Worm (Caenorhabditis elegans): ENCODE measurements around the gene R09E10.5.

Gene R09E10.5

DNA sequence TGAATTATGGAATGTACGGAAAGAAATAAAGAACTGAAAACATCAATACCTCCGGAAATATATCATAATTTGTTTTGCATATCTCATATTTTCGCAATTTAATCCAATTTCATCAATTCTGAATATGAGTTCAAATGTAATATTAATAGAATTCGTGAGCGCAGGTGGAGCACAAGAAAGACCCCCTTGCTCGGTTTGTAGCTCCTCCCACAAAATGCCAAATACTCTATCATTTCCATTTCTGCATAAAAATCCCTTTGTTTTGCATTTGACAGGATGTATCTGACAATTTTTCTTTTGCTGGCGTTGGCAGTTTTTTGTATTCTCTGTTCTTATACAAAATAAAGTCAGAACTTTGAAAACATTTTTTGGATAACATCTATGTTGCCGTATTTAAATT, 27.1 kb downstream of the R09E10.5 start:
- TF ChIP-seq tab-1 (GFP tag; IDR thresholded peaks at IDR 0.05) (no peak), ztf-29 (GFP tag; IDR thresholded peaks at IDR 0.05) (no peak), med-1 (GFP tag; optimal IDR thresholded peaks at IDR 0.05; ENCODE audit: insufficient read depth) (no peak), ztf-23 (GFP tag; IDR thresholded peaks at IDR 0.05) (no peak), T22C8.4 (GFP tag; IDR thresholded peaks at IDR 0.05) (no peak), ref-1 (GFP tag; conservative IDR thresholded peaks at IDR 0.05) (no peak), cog-1 (tag; optimal IDR thresholded peaks at IDR 0.05) (no peak), flt-1 (GFP tag; IDR thresholded peaks at IDR 0.05) (no peak), klf-2 (GFP tag; conservative IDR thresholded peaks at IDR 0.05) (no peak)

DNA sequence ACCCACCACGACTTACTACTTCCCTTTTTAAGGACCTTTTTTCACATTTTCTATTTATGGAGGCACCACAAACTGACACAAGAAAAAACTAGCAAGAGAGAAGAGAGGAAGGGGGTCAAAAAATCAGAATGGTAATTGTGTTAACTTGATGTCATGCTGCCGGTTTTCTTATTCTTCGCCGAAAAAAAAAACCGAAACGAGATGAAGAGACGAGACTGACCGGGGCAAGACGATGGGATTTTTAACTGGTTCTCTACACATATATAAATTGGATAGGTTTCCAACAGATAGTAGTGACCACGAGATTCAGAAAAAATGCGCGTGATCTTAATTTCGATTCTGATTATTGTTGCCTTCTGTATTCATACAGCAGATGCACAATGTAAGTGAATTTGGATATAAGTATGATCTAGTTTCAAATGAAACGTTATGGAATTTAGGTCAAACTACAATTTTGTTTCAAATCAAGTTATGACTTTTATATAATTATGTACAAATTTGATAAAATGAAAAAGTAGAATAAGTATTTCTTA, 28.3 kb downstream of the R09E10.5 start, which contains the start of gene Y43C5A.3:
Y43C5A.3 (plus strand) TSS at position 256 of the 533 bp plus-strand sequence.
- TF ChIP-seq T22C8.4 (GFP tag; IDR thresholded peaks at IDR 0.05): no peak
- TF ChIP-seq klf-2 (GFP tag; conservative IDR thresholded peaks at IDR 0.05): no peak
- no peak for TF ChIP-seq cog-1 (tag; optimal IDR thresholded peaks at IDR 0.05)
- TF ChIP-seq ztf-29 (GFP tag; IDR thresholded peaks at IDR 0.05): no peak
- TF ChIP-seq tab-1 (GFP tag; IDR thresholded peaks at IDR 0.05): no peak
- TF ChIP-seq ref-1 (GFP tag; conservative IDR thresholded peaks at IDR 0.05): no peak

DNA sequence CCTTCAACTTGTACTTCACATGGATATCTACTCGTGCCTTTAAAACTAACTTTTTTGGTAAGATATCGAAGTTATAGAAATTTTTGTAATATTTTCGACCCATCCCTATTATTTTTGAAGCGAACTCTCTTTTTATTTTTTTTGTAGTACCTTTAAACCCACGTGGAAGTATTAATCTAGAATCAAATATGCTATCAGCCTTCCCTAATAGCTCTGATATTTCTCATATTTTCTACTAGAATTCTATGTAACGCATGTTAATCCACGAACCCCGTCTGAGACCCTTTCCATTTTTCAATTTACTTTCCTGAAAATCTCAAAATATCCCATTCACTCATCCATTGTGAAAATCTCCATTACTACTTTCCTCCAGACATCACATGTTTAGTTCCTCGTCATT, 28.7 kb downstream of the R09E10.5 start:
- TF ChIP-seq klf-2 (GFP tag; conservative IDR thresholded peaks at IDR 0.05) (no peak), T22C8.4 (GFP tag; IDR thresholded peaks at IDR 0.05) (no peak), med-1 (GFP tag; optimal IDR thresholded peaks at IDR 0.05; ENCODE audit: insufficient read depth) (no peak), ztf-23 (GFP tag; IDR thresholded peaks at IDR 0.05) (no peak), cog-1 (tag; optimal IDR thresholded peaks at IDR 0.05) (no peak), tab-1 (GFP tag; IDR thresholded peaks at IDR 0.05) (no peak), ref-1 (GFP tag; conservative IDR thresholded peaks at IDR 0.05) (no peak), ztf-29 (GFP tag; IDR thresholded peaks at IDR 0.05) (no peak), flt-1 (GFP tag; IDR thresholded peaks at IDR 0.05) (no peak)

DNA sequence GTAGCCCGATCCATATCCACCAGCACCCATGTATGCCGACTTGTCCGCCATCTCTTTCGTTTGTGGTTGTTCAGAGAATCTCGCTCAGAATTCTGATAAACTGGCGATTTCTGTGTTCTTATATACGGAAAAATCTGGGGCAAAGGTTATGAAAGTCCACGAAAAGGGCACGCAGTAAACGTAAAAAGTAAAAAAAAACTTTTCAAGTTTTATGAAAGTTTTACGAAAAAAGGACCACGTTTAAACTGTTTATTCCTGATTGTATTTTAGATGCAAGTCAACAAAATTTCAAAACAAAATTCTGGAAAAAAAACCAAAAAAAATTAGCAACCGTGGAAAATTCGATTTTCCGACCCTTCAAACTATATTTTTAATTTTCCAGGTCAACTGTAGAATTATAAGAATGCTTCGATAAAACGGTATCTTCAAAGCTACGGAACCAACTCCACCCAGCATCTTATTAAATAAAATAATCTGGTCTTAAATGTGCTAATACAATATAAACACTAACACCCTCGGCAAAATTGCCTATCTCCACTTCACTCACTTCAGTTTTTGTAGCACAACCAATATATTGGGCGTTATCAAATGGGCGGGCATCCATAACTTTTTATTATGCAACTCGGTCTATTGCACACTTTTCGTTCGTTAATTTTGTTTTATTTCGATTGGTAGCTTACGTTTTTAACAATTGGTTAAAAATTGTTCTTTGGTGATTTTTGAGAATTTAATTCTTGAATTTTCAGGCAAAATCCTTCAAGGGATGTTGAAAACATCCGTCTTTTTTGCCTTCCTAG, 32.8 kb downstream of the R09E10.5 start, which contains the start of the genes nspd-7 and Y43C5A.2:
nspd-7 (minus strand) TSS at position 51 of the 797 bp plus-strand sequence.
Y43C5A.2 (plus strand) TSS at position 747 of the 797 bp plus-strand sequence.
- TF ChIP-seq flt-1 (GFP tag; IDR thresholded peaks at IDR 0.05) (no peak), T22C8.4 (GFP tag; IDR thresholded peaks at IDR 0.05) (no peak), cog-1 (tag; optimal IDR thresholded peaks at IDR 0.05) (no peak), ref-1 (GFP tag; conservative IDR thresholded peaks at IDR 0.05) (no peak), ztf-23 (GFP tag; IDR thresholded peaks at IDR 0.05) (no peak), ztf-29 (GFP tag; IDR thresholded peaks at IDR 0.05) (no peak), klf-2 (GFP tag; conservative IDR thresholded peaks at IDR 0.05) (no peak), tab-1 (GFP tag; IDR thresholded peaks at IDR 0.05) (no peak), med-1 (GFP tag; optimal IDR thresholded peaks at IDR 0.05; ENCODE audit: insufficient read depth) (no peak)

DNA sequence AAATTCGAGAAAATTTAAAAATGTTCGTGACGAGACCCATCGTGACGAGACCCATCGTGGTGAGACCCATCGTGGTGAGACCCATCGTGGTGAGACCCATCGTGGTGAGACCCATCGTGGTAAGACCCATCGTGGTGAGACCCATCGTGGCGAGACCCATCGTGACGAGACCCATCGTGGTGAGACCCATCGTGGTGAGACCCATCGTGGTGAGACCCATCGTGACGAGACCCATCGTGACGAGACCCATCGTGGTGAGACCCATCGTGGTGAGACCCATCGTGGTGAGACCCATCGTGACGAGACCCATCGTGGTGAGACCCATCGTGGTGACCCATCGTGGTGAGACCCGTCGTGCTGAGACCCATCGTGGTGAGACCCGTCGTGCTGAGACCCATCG, 39.2 kb downstream of the R09E10.5 start:
- TF ChIP-seq tab-1 (GFP tag; IDR thresholded peaks at IDR 0.05) (0 out of 2 replicates have a peak, but pooled peaks have one; percentile 5), klf-2 (GFP tag; conservative IDR thresholded peaks at IDR 0.05) (0 out of 2 replicates have a peak, but pooled peaks have one; percentile 25)

DNA sequence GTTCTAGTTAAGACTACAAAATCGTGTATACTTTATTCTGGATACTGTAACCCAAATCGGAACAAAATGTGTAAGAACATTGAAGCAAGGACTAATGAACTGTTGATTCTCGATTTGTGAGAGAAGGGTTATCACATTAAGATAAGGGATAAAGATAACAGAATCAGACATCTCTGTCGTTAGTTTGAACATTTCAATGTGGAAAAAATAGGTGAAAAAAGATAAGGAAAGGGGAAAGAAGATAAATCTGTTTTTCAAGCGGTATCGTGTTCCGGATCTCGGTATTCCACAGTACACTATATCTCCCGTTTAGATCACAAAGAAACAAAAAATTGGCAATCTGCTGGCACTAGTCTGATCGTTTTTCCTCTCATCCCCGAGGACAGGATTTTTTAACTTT, 41.0 kb downstream of the R09E10.5 start:
- no peak for TF ChIP-seq ref-1 (GFP tag; conservative IDR thresholded peaks at IDR 0.05)
- no peak for TF ChIP-seq med-1 (GFP tag; optimal IDR thresholded peaks at IDR 0.05; ENCODE audit: insufficient read depth)
- TF ChIP-seq tab-1 (GFP tag; IDR thresholded peaks at IDR 0.05): no peak
- TF ChIP-seq cog-1 (tag; optimal IDR thresholded peaks at IDR 0.05): no peak
- no peak for TF ChIP-seq ztf-29 (GFP tag; IDR thresholded peaks at IDR 0.05)
- no peak for TF ChIP-seq flt-1 (GFP tag; IDR thresholded peaks at IDR 0.05)
- TF ChIP-seq T22C8.4 (GFP tag; IDR thresholded peaks at IDR 0.05): no peak
- no peak for TF ChIP-seq klf-2 (GFP tag; conservative IDR thresholded peaks at IDR 0.05)
- no peak for TF ChIP-seq ztf-23 (GFP tag; IDR thresholded peaks at IDR 0.05)

DNA sequence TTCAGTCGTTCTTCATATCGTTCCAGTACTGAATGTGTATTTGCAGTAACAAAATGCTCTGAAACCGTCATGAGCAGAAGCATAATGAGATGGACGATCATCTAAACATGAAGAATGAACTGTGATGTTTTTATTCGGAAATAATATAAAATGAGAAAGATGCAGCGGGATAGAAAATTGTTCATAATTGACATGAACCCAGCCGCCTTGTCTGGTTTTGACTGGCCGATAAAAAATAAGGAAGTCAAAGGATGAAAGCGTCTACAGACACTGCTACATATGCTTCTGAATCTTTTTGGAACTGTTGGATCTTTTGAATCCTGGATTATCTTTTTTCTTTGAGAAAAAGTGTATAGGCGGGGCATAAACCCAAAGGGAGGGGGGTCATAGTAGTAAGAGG, 42.5 kb downstream of the R09E10.5 start, which contains the start of gene F01G10.9:
F01G10.9 (minus strand) TSS at position 101 of the 400 bp plus-strand sequence.
- no peak for TF ChIP-seq cog-1 (tag; optimal IDR thresholded peaks at IDR 0.05)
- TF ChIP-seq flt-1 (GFP tag; IDR thresholded peaks at IDR 0.05): no peak
- TF ChIP-seq ztf-23 (GFP tag; IDR thresholded peaks at IDR 0.05): no peak
- no peak for TF ChIP-seq med-1 (GFP tag; optimal IDR thresholded peaks at IDR 0.05; ENCODE audit: insufficient read depth)
- no peak for TF ChIP-seq klf-2 (GFP tag; conservative IDR thresholded peaks at IDR 0.05)
- TF ChIP-seq T22C8.4 (GFP tag; IDR thresholded peaks at IDR 0.05): no peak
- TF ChIP-seq tab-1 (GFP tag; IDR thresholded peaks at IDR 0.05): no peak
- TF ChIP-seq ref-1 (GFP tag; conservative IDR thresholded peaks at IDR 0.05): no peak
- TF ChIP-seq ztf-29 (GFP tag; IDR thresholded peaks at IDR 0.05): no peak

DNA sequence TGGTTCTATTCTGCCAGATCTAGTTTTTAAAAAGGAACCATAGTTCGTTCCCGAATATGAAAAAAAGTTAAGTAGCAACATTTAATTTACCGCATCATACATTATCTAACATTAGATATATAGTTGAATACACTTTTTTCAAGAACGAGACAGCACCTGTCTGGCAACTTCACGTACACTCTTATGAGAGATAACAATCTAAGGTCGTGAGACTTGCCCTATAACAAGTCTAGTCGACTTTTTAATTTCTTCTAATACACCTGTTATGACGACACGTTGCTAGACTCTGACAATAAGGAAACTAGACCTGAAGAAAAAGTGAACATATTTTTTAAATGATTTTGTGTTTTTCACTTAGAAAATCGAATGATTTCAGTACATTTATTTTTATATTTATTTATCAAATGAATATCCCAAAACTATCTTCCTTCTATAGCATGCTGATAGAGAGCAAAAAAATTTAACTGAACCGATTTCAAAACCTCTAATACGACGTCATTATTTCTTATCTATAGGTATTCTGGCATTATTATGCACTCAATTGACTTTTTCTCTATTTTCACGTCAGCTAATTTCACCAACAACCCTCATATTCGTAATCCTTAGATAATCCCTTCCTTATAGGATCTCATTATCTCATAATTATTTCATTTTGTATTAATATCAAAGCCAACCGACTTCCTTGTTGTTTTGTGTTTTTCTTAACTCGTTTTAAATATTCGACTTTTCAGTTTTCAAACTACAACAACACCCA, 49.0 kb downstream of the R09E10.5 start:
- no peak for TF ChIP-seq ztf-29 (GFP tag; IDR thresholded peaks at IDR 0.05)
- TF ChIP-seq ztf-23 (GFP tag; IDR thresholded peaks at IDR 0.05): no peak
- TF ChIP-seq cog-1 (tag; optimal IDR thresholded peaks at IDR 0.05): no peak
- TF ChIP-seq tab-1 (GFP tag; IDR thresholded peaks at IDR 0.05): no peak
- no peak for TF ChIP-seq ref-1 (GFP tag; conservative IDR thresholded peaks at IDR 0.05)
- no peak for TF ChIP-seq klf-2 (GFP tag; conservative IDR thresholded peaks at IDR 0.05)
- no peak for TF ChIP-seq flt-1 (GFP tag; IDR thresholded peaks at IDR 0.05)
- TF ChIP-seq med-1 (GFP tag; optimal IDR thresholded peaks at IDR 0.05; ENCODE audit: insufficient read depth): no peak
- no peak for TF ChIP-seq T22C8.4 (GFP tag; IDR thresholded peaks at IDR 0.05)

DNA sequence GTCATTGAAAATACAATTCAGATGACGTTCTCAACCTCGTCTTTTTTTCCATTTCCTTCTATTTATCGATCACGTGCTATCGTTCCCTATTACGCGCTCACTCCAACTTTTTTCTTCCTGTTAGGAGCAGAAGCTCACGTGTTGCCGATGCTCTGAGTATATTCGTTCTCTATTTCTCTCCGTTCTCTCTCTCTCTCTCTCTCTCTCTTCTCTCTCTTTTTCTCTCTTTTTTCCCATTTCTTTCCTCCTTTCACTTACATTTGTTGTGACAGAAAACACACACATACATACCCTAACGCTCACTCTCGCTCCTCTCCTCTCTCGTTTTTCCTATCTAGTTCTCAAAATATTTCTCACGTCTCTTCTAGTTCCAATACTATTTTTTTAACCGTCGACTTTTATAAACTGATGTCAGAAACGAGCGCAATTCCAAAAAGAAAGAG, 49.7 kb downstream of the R09E10.5 start:
- no peak for TF ChIP-seq med-1 (GFP tag; optimal IDR thresholded peaks at IDR 0.05; ENCODE audit: insufficient read depth)
- no peak for TF ChIP-seq ztf-23 (GFP tag; IDR thresholded peaks at IDR 0.05)
- TF ChIP-seq ztf-29 (GFP tag; IDR thresholded peaks at IDR 0.05): no peak
- peak; percentile 36 for TF ChIP-seq cog-1 (tag; optimal IDR thresholded peaks at IDR 0.05)
- no peak for TF ChIP-seq flt-1 (GFP tag; IDR thresholded peaks at IDR 0.05)
- no peak for TF ChIP-seq T22C8.4 (GFP tag; IDR thresholded peaks at IDR 0.05)
- no peak for TF ChIP-seq ref-1 (GFP tag; conservative IDR thresholded peaks at IDR 0.05)
- no peak for TF ChIP-seq tab-1 (GFP tag; IDR thresholded peaks at IDR 0.05)
